Worm (Caenorhabditis elegans) whole organism, late embryonic: ENCODE data around the gene gst-7.

Experiments used
- C08G9.2 ChIP-seq: sonication (generic microtip); optimal IDR thresholded peaks from 2 replicates; lab custom pipeline; 2016; ENCODE audit warnings: mild to moderate bottlenecking, missing genetic modification characterization, moderate library complexity, missing compliant biosample characterization
- C38D4.7 ChIP-seq: fragments of 200-800 bp; sonication (Bioruptor generic); optimal IDR thresholded peaks from 2 replicates; lab custom pipeline; 2018; ENCODE audit warnings: mild to moderate bottlenecking, missing genetic modification characterization, moderate library complexity, missing compliant biosample characterization
- F13H6.1 ChIP-seq: sonication (generic microtip); optimal IDR thresholded peaks from 2 replicates; lab custom pipeline; 2016; ENCODE audit warnings: missing genetic modification characterization, missing compliant biosample characterization
- K02D7.2 ChIP-seq: sonication (generic microtip); optimal IDR thresholded peaks from 2 replicates; lab custom pipeline; 2017; ENCODE audit warnings: mild to moderate bottlenecking, missing genetic modification characterization, missing compliant biosample characterization
- K09A11.1 ChIP-seq: sonication (generic microtip); optimal IDR thresholded peaks from 2 replicates; lab custom pipeline; 2017; ENCODE audit warnings: antibody characterized with exemption, mild to moderate bottlenecking, missing genetic modification characterization, missing compliant biosample characterization; ENCODE audit not compliant: insufficient read depth
- T23F11.4 ChIP-seq: fragments of 200-800 bp; sonication (Bioruptor generic); optimal IDR thresholded peaks from 2 replicates; lab custom pipeline; 2018; ENCODE audit warnings: mild to moderate bottlenecking, missing genetic modification characterization, missing compliant biosample characterization
- ceh-18 ChIP-seq: sonication (generic microtip); optimal IDR thresholded peaks from 2 replicates; lab custom pipeline; 2016; ENCODE audit warnings: missing genetic modification characterization, missing compliant biosample characterization
- ceh-2 ChIP-seq: sonication (generic microtip); optimal IDR thresholded peaks from 2 replicates; lab custom pipeline; 2016; ENCODE audit warnings: missing genotype, missing genetic modification characterization, missing compliant biosample characterization
- ceh-24 ChIP-seq: sonication (generic microtip); optimal IDR thresholded peaks from 2 replicates; lab custom pipeline; 2016; ENCODE audit warnings: mild to moderate bottlenecking, missing genetic modification characterization, missing compliant biosample characterization
- ceh-30 ChIP-seq: fragments of 150-350 bp; optimal IDR thresholded peaks from 2 replicates; lab custom pipeline; 2014; ENCODE audit warnings: missing biosample characterization, missing genetic modification characterization
- ceh-31 ChIP-seq: sonication (generic microtip); optimal IDR thresholded peaks from 2 replicates; lab custom pipeline; 2016; ENCODE audit warnings: missing genetic modification characterization, missing compliant biosample characterization
- ceh-48 ChIP-seq: sonication (generic microtip); optimal IDR thresholded peaks from 2 replicates; lab custom pipeline; 2016; ENCODE audit warnings: missing genetic modification characterization, inconsistent platforms, missing compliant biosample characterization
- ceh-6 ChIP-seq: fragments of 200-800 bp; sonication (Bioruptor generic); optimal IDR thresholded peaks from 2 replicates; lab custom pipeline; 2018; ENCODE audit warnings: mild to moderate bottlenecking, missing genetic modification characterization, missing compliant biosample characterization
- ceh-9 ChIP-seq: sonication (generic microtip); optimal IDR thresholded peaks from 2 replicates; lab custom pipeline; 2016; ENCODE audit warnings: mild to moderate bottlenecking, missing genetic modification characterization, inconsistent platforms, missing compliant biosample characterization
- dve-1 ChIP-seq: sonication (generic microtip); optimal IDR thresholded peaks from 2 replicates; lab custom pipeline; 2017; ENCODE audit warnings: antibody characterized with exemption, mild to moderate bottlenecking, missing genetic modification characterization, missing compliant biosample characterization
- elt-2 ChIP-seq: sonication (generic microtip); optimal IDR thresholded peaks from 2 replicates; lab custom pipeline; 2016; ENCODE audit warnings: missing genetic modification reagents, missing genetic modification characterization, missing compliant biosample characterization
- ets-4 ChIP-seq: sonication (generic microtip); optimal IDR thresholded peaks from 2 replicates; lab custom pipeline; 2016; ENCODE audit warnings: missing genetic modification characterization, missing compliant biosample characterization
- eyg-1 ChIP-seq: sonication (generic microtip); optimal IDR thresholded peaks from 2 replicates; lab custom pipeline; 2016; ENCODE audit warnings: missing genotype, missing genetic modification characterization, missing compliant biosample characterization
- fax-1 ChIP-seq: sonication (generic microtip); optimal IDR thresholded peaks from 2 replicates; lab custom pipeline; 2016; ENCODE audit warnings: missing genotype, missing genetic modification characterization, missing compliant biosample characterization
- gmeb-2 ChIP-seq: sonication (generic microtip); optimal IDR thresholded peaks from 2 replicates; lab custom pipeline; 2016; ENCODE audit warnings: missing genetic modification characterization, inconsistent platforms, missing compliant biosample characterization
- hlh-13 ChIP-seq: fragments of 200-800 bp; sonication (Bioruptor generic); optimal IDR thresholded peaks from 2 replicates; lab custom pipeline; 2018; ENCODE audit warnings: mild to moderate bottlenecking, missing genetic modification characterization, missing compliant biosample characterization
- hlh-15 ChIP-seq: sonication (generic microtip); optimal IDR thresholded peaks from 2 replicates; lab custom pipeline; 2016; ENCODE audit warnings: missing genetic modification characterization, missing compliant biosample characterization
- hlh-6 ChIP-seq: sonication (generic microtip); optimal IDR thresholded peaks from 2 replicates; lab custom pipeline; 2016; ENCODE audit warnings: missing genotype, missing genetic modification characterization, missing compliant biosample characterization
- madf-2 ChIP-seq: sonication (generic microtip); optimal IDR thresholded peaks from 2 replicates; lab custom pipeline; 2017; ENCODE audit warnings: missing genetic modification characterization, missing compliant biosample characterization
- mec-3 ChIP-seq: sonication (generic microtip); optimal IDR thresholded peaks from 2 replicates; lab custom pipeline; 2016; ENCODE audit warnings: borderline replicate concordance, missing genetic modification characterization, missing compliant biosample characterization
- nfya-1 ChIP-seq: sonication (generic microtip); optimal IDR thresholded peaks from 2 replicates; lab custom pipeline; 2017; ENCODE audit warnings: missing genetic modification characterization, mild to moderate bottlenecking, missing compliant biosample characterization, antibody characterized with exemption, moderate library complexity
- nhr-232 ChIP-seq: sonication (generic microtip); optimal IDR thresholded peaks from 2 replicates; lab custom pipeline; 2016; ENCODE audit warnings: missing genetic modification characterization, missing compliant biosample characterization
- odd-2 ChIP-seq: sonication (generic microtip); optimal IDR thresholded peaks from 2 replicates; lab custom pipeline; 2017; ENCODE audit warnings: antibody characterized with exemption, mild to moderate bottlenecking, missing genetic modification characterization, missing compliant biosample characterization
- pat-9 ChIP-seq: fragments of 200-800 bp; sonication (Bioruptor generic); optimal IDR thresholded peaks from 2 replicates; lab custom pipeline; 2018; ENCODE audit warnings: mild to moderate bottlenecking, missing genetic modification characterization, moderate library complexity, missing compliant biosample characterization
- pha-4 ChIP-seq: fragments of 150-350 bp; optimal IDR thresholded peaks from 2 replicates; lab custom pipeline; 2018; ENCODE audit warnings: missing biosample characterization, missing genetic modification reagents, missing genetic modification characterization
- pros-1 ChIP-seq: fragments of 150-350 bp; optimal IDR thresholded peaks from 2 replicates; lab custom pipeline; 2014; ENCODE audit warnings: missing biosample characterization, missing genetic modification reagents, missing genetic modification characterization
- ref-2 ChIP-seq: sonication (generic microtip); optimal IDR thresholded peaks from 2 replicates; lab custom pipeline; 2016; ENCODE audit warnings: missing genetic modification characterization, missing compliant biosample characterization
- syd-9 ChIP-seq: sonication (generic microtip); optimal IDR thresholded peaks from 2 replicates; lab custom pipeline; 2016; ENCODE audit warnings: mild to moderate bottlenecking, missing genetic modification characterization, moderate library complexity, missing compliant biosample characterization
- unc-3 ChIP-seq, 2 experiments: fragments of 200-800 bp in 1 of 2; sonication (Bioruptor generic) in 1 of 2; sonication (generic microtip) in 1 of 2; conservative IDR thresholded peaks in 1 of 2; optimal IDR thresholded peaks in 1 of 2; 2 replicates each; pipeline versions ENCODE4 v1.3.6 to Lab custom; 2016 to 2022; ENCODE audit warnings: missing compliant biosample characterization in 2 of 2, missing genetic modification characterization in 2 of 2, missing genetic modification reagents in 1 of 2
- unc-42 ChIP-seq: sonication (generic microtip); optimal IDR thresholded peaks from 2 replicates; lab custom pipeline; 2016; ENCODE audit warnings: missing genotype, missing genetic modification characterization, missing compliant biosample characterization
- unc-55 ChIP-seq: sonication (generic microtip); optimal IDR thresholded peaks from 2 replicates; lab custom pipeline; 2017; ENCODE audit warnings: missing biosample characterization, missing genetic modification reagents, missing genetic modification characterization
- unc-86 ChIP-seq: sonication (generic microtip); optimal IDR thresholded peaks from 2 replicates; lab custom pipeline; 2016; ENCODE audit warnings: missing genetic modification characterization, missing compliant biosample characterization
- zip-5 ChIP-seq: sonication (generic microtip); optimal IDR thresholded peaks from 2 replicates; lab custom pipeline; 2016; ENCODE audit warnings: missing genetic modification characterization, missing compliant biosample characterization

Gene gst-7

ce11 chrII:4855489-4855888 lies 26.4 kb upstream of the gst-7 start:
- TF ChIP-seq syd-9 (tag; lab: Kevin White, UChicago) (no peak), ceh-48 (tag; lab: Kevin White, UChicago) (no peak), unc-42 (tag; lab: Kevin White, UChicago) (peak; percentile 22)

DNA sequence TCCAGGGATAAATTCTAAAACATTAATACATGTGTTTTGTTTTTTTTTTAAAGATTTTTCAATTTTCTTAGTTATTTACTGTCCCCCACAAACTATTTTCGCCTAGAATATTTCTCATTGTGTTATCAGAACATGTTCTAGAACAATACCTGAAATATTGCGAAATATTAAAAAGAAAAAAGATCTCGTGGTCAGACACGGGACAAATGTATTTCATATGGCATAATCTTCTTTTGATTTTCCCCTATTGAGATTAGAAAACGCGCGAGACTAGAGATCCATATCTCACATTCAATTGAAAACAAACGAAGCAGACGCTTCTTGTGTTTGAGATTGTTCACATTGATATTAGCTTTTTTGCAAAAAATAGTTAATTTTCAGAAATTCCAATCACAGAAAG lies 25.7 kb upstream of the gst-7 start:
- TF ChIP-seq hlh-6 (tag; lab: Kevin White, UChicago) (no peak), pros-1 (tag; lab: Kevin White, UChicago) (no peak), K09A11.1 (no peak), odd-2 (tag; lab: Kevin White, UChicago) (no peak), unc-3 (GFP tag; conservative IDR thresholded peaks at IDR 0.05; lab: Robert Waterston, UW) (no peak), unc-3 (tag; optimal IDR thresholded peaks at IDR 0.05; lab: Kevin White, UChicago) (no peak), pat-9 (tag; lab: Kevin White, UChicago) (no peak), unc-86 (no peak), nfya-1 (tag; lab: Kevin White, UChicago) (no peak), ceh-30 (tag; lab: Kevin White, UChicago) (no peak), nhr-232 (tag; lab: Kevin White, UChicago) (no peak), hlh-13 (GFP tag; lab: Kevin White, UChicago) (no peak), ets-4 (tag; lab: Kevin White, UChicago) (no peak), fax-1 (tag; lab: Kevin White, UChicago) (no peak), ref-2 (tag; lab: Kevin White, UChicago) (no peak), hlh-15 (tag; lab: Kevin White, UChicago) (no peak)

ce11 chrII:4857086-4857485 lies 24.8 kb upstream of the gst-7 start:
- TF ChIP-seq elt-2 (tag; lab: Kevin White, UChicago) (peak; percentile 98), C08G9.2 (tag; lab: Kevin White, UChicago) (no peak)

- no peak for TF ChIP-seq ceh-6 (GFP tag; lab: Kevin White, UChicago)
- TF ChIP-seq C38D4.7: no peak
- no peak for TF ChIP-seq mec-3 (tag; lab: Kevin White, UChicago)
- TF ChIP-seq ceh-24 (tag; lab: Kevin White, UChicago): no peak
- no peak for TF ChIP-seq zip-5 (tag; lab: Kevin White, UChicago)
- TF ChIP-seq T23F11.4 (GFP tag; lab: Kevin White, UChicago): no peak
- no peak for TF ChIP-seq ceh-2 (tag; lab: Kevin White, UChicago)
- TF ChIP-seq unc-55: no peak
- TF ChIP-seq pha-4 (tag; lab: Kevin White, UChicago): no peak
- TF ChIP-seq odd-2 (tag; lab: Kevin White, UChicago): no peak
- TF ChIP-seq madf-2: no peak
- TF ChIP-seq dve-1 (tag; lab: Kevin White, UChicago): no peak
- TF ChIP-seq C08G9.2 (tag; lab: Kevin White, UChicago): no peak
- TF ChIP-seq pat-9 (tag; lab: Kevin White, UChicago): no peak
- no peak for TF ChIP-seq ceh-18
- TF ChIP-seq hlh-13 (GFP tag; lab: Kevin White, UChicago): no peak
These were observed 23.9 kb upstream of the gst-7 start, which contains the start of gene F11G11.5 for ce11 chrII:4857873-4858364. Gene F11G11.5 (plus strand): TSS chrII:4857923.

ce11 chrII:4858906-4859411 lies 22.9 kb upstream of the gst-7 start:
- TF ChIP-seq K02D7.2 (tag; lab: Kevin White, UChicago) (no peak), madf-2 (no peak), T23F11.4 (GFP tag; lab: Kevin White, UChicago) (no peak), F13H6.1 (no peak), fax-1 (tag; lab: Kevin White, UChicago) (no peak), ceh-31 (no peak), gmeb-2 (tag; lab: Kevin White, UChicago) (no peak), ceh-9 (no peak), ceh-30 (tag; lab: Kevin White, UChicago) (no peak), unc-86 (no peak), eyg-1 (no peak), hlh-15 (tag; lab: Kevin White, UChicago) (no peak), K09A11.1 (no peak)
